Fruit fly (Drosophila melanogaster) whole organism, embryonic: ENCODE results near the gene FRG1.

ENCODE experiments used
- Antp ChIP-seq: fragments of 200-800 bp; sonication (Bioruptor generic); optimal IDR thresholded peaks from 3 replicates; lab custom pipeline; 2016; ENCODE audit warnings: missing biosample characterization, missing genetic modification characterization
- B-H2 ChIP-seq: fragments of 200-800 bp; sonication (Bioruptor generic); optimal IDR thresholded peaks from 2 replicates; lab custom pipeline; 2018; ENCODE audit warnings: missing biosample characterization, mild to moderate bottlenecking, missing genetic modification characterization
- Bgb ChIP-seq: fragments of 200-800 bp; sonication (Bioruptor generic); IDR thresholded peaks from 2 replicates; pipeline ENCODE4 v1.3.6; 2022; ENCODE audit warnings: missing biosample characterization, missing genetic modification characterization; ENCODE audit not compliant: partially characterized antibody
- CG10321 ChIP-seq: fragments of 200-800 bp; sonication (Bioruptor generic); IDR thresholded peaks from 2 replicates; pipeline ENCODE4 v1.3.6; 2022; ENCODE audit warnings: missing biosample characterization, missing genetic modification characterization
- CG12391 ChIP-seq: fragments of 200-800 bp; sonication (Bioruptor generic); optimal IDR thresholded peaks from 3 replicates; lab custom pipeline; 2018; ENCODE audit warnings: missing biosample characterization, mild to moderate bottlenecking, missing genetic modification characterization, moderate library complexity
- CG13894 ChIP-seq: fragments of 200-800 bp; sonication (Bioruptor generic); optimal IDR thresholded peaks from 3 replicates; lab custom pipeline; 2018; ENCODE audit warnings: missing biosample characterization, mild to moderate bottlenecking, missing genetic modification characterization, moderate library complexity
- CG14667 ChIP-seq: fragments of 200-800 bp; sonication (Bioruptor generic); IDR thresholded peaks from 2 replicates; pipeline ENCODE4 v1.3.6; 2022; ENCODE audit warnings: missing biosample characterization, missing genetic modification characterization
- CG15514 ChIP-seq: fragments of 200-800 bp; sonication (Bioruptor generic); optimal IDR thresholded peaks from 3 replicates; lab custom pipeline; 2017; ENCODE audit warnings: missing biosample characterization, missing genetic modification characterization, mild to moderate bottlenecking, moderate library complexity, missing genetic modification reagents
- CG1603 ChIP-seq: fragments of 200-800 bp; sonication (Bioruptor generic); optimal IDR thresholded peaks from 2 replicates; lab custom pipeline; 2019; ENCODE audit warnings: missing biosample characterization, mild to moderate bottlenecking, missing genetic modification characterization, moderate library complexity
- CG2678 ChIP-seq: fragments of 200-800 bp; sonication (Bioruptor generic); optimal IDR thresholded peaks from 3 replicates; lab custom pipeline; 2019; ENCODE audit warnings: missing biosample characterization, mild to moderate bottlenecking, missing genetic modification characterization, moderate library complexity
- CG30403 ChIP-seq: fragments of 200-800 bp; sonication (Bioruptor generic); optimal IDR thresholded peaks from 3 replicates; lab custom pipeline; 2016; ENCODE audit warnings: missing biosample characterization, missing genetic modification characterization
- CG3065 ChIP-seq: fragments of 200-800 bp; sonication (Bioruptor generic); optimal IDR thresholded peaks from 2 replicates; lab custom pipeline; 2016; ENCODE audit warnings: missing biosample characterization, missing genetic modification characterization
- CG32532 ChIP-seq: fragments of 200-800 bp; sonication (Bioruptor generic); IDR thresholded peaks from 2 replicates; pipeline ENCODE4 v1.3.6; 2022; ENCODE audit warnings: missing biosample characterization, missing genetic modification characterization
- CG32767 ChIP-seq: fragments of 200-800 bp; sonication (Bioruptor generic); IDR thresholded peaks from 2 replicates; pipeline ENCODE4 v1.3.6; 2022; ENCODE audit warnings: missing biosample characterization, missing genetic modification characterization
- CG3407 ChIP-seq: fragments of 200-800 bp; sonication (Bioruptor generic); optimal IDR thresholded peaks from 2 replicates; lab custom pipeline; 2018; ENCODE audit warnings: missing biosample characterization, mild to moderate bottlenecking, missing genetic modification characterization
- CG3838 ChIP-seq: fragments of 200-800 bp; sonication (Bioruptor generic); optimal IDR thresholded peaks from 3 replicates; lab custom pipeline; 2016; ENCODE audit warnings: missing biosample characterization, missing genetic modification characterization
- CG3847 ChIP-seq: fragments of 200-800 bp; sonication (Bioruptor generic); IDR thresholded peaks from 2 replicates; pipeline ENCODE4 v1.3.6; 2022; ENCODE audit warnings: missing biosample characterization, missing genetic modification characterization
- CG4404 ChIP-seq: fragments of 200-800 bp; sonication (Bioruptor generic); IDR thresholded peaks from 2 replicates; pipeline ENCODE4 v1.3.6; 2022; ENCODE audit warnings: missing biosample characterization, missing genetic modification characterization
- CG7839 ChIP-seq: fragments of 200-800 bp; sonication (Bioruptor generic); optimal IDR thresholded peaks from 3 replicates; lab custom pipeline; 2018; ENCODE audit warnings: missing biosample characterization, mild to moderate bottlenecking, missing genetic modification characterization, moderate library complexity
- CG8290 ChIP-seq, 3 experiments: fragments of 200-800 bp; sonication (Bioruptor generic); optimal IDR thresholded peaks; 2 replicates each; lab custom pipeline; 2016 to 2019; ENCODE audit warnings: missing biosample characterization in 3 of 3, missing genetic modification characterization in 3 of 3, mild to moderate bottlenecking in 2 of 3, moderate library complexity in 1 of 3
- CG9876 ChIP-seq: fragments of 200-800 bp; sonication (Bioruptor generic); optimal IDR thresholded peaks from 2 replicates; lab custom pipeline; 2016; ENCODE audit warnings: missing biosample characterization, missing genetic modification characterization
- Dad ChIP-seq: fragments of 200-800 bp; sonication (Bioruptor generic); optimal IDR thresholded peaks from 3 replicates; lab custom pipeline; 2016; ENCODE audit warnings: missing biosample characterization, missing genetic modification characterization
- Deaf1 ChIP-seq: fragments of 200-800 bp; optimal IDR thresholded peaks from 3 replicates; lab custom pipeline; 2019; ENCODE audit warnings: missing biosample characterization, mild to moderate bottlenecking, missing genetic modification characterization, moderate library complexity
- Doc2 ChIP-seq: fragments of 200-800 bp; sonication (Bioruptor generic); IDR thresholded peaks from 2 replicates; pipeline ENCODE4 v1.3.6; 2022; ENCODE audit warnings: missing biosample characterization, missing genetic modification characterization
- ERR ChIP-seq: fragments of 200-800 bp; sonication (Bioruptor generic); optimal IDR thresholded peaks from 2 replicates; lab custom pipeline; 2016; ENCODE audit warnings: missing biosample characterization, missing genetic modification characterization
- HLH54F ChIP-seq: fragments of 200-800 bp; sonication (Bioruptor generic); optimal IDR thresholded peaks from 3 replicates; lab custom pipeline; 2016; ENCODE audit warnings: missing biosample characterization, missing genetic modification characterization
- Hmr ChIP-seq: fragments of 200-800 bp; sonication (Bioruptor generic); optimal IDR thresholded peaks from 3 replicates; lab custom pipeline; 2017; ENCODE audit warnings: mild to moderate bottlenecking, missing biosample characterization, missing genetic modification reagents, missing genetic modification characterization
- Hmx ChIP-seq: fragments of 200-800 bp; sonication (Bioruptor generic); optimal IDR thresholded peaks from 2 replicates; lab custom pipeline; 2016; ENCODE audit warnings: missing biosample characterization, missing genetic modification characterization
- Neu2 ChIP-seq: fragments of 200-800 bp; sonication (Bioruptor generic); optimal IDR thresholded peaks from 3 replicates; lab custom pipeline; 2016; ENCODE audit warnings: missing biosample characterization, missing genetic modification characterization, borderline replicate concordance
- Opbp ChIP-seq: fragments of 200-800 bp; sonication (Bioruptor generic); IDR thresholded peaks from 3 replicates; pipeline ENCODE4 v1.3.6; 2022; ENCODE audit warnings: missing biosample characterization, missing genetic modification characterization; ENCODE audit not compliant: partially characterized antibody
- Sry-δ ChIP-seq: fragments of 200-800 bp; sonication (Bioruptor generic); optimal IDR thresholded peaks from 2 replicates; lab custom pipeline; 2016; ENCODE audit warnings: missing biosample characterization, missing genetic modification characterization
- ap ChIP-seq: fragments of 200-800 bp; sonication (Bioruptor generic); IDR thresholded peaks from 2 replicates; pipeline ENCODE4 v1.3.6; 2022; ENCODE audit warnings: missing biosample characterization, missing genetic modification characterization
- ase ChIP-seq: fragments of 200-800 bp; sonication (Bioruptor generic); IDR thresholded peaks from 3 replicates; pipeline ENCODE4 v1.3.6; 2022; ENCODE audit warnings: missing biosample characterization, missing genetic modification characterization
- bsh ChIP-seq, 2 experiments: fragments of 200-800 bp; sonication (Bioruptor generic); optimal IDR thresholded peaks; 2 replicates each; lab custom pipeline; 2017 to 2018; ENCODE audit warnings: mild to moderate bottlenecking in 2 of 2, missing biosample characterization in 2 of 2, missing genetic modification characterization in 2 of 2, moderate library complexity in 1 of 2
- ci ChIP-seq: fragments of 200-800 bp; sonication (Bioruptor generic); IDR thresholded peaks from 3 replicates; pipeline ENCODE4 v1.3.6; 2022; ENCODE audit warnings: missing biosample characterization, missing genetic modification characterization
- da ChIP-seq: fragments of 200-800 bp; sonication (Bioruptor generic); optimal IDR thresholded peaks from 2 replicates; lab custom pipeline; 2016; ENCODE audit warnings: missing biosample characterization, missing genetic modification characterization
- dmrt99B ChIP-seq: fragments of 200-800 bp; sonication (Bioruptor generic); optimal IDR thresholded peaks from 2 replicates; lab custom pipeline; 2018; ENCODE audit warnings: missing biosample characterization, mild to moderate bottlenecking, missing genetic modification characterization, moderate library complexity
- gcm ChIP-seq: fragments of 200-800 bp; sonication (Bioruptor generic); optimal IDR thresholded peaks from 2 replicates; lab custom pipeline; 2019; ENCODE audit warnings: missing biosample characterization, mild to moderate bottlenecking, missing genetic modification characterization, moderate library complexity
- gem ChIP-seq: fragments of 200-800 bp; sonication (Bioruptor generic); optimal IDR thresholded peaks from 2 replicates; lab custom pipeline; 2019; ENCODE audit warnings: missing biosample characterization, mild to moderate bottlenecking, missing genetic modification characterization, moderate library complexity
- her ChIP-seq: fragments of 200-800 bp; sonication (Bioruptor generic); optimal IDR thresholded peaks from 2 replicates; lab custom pipeline; 2016; ENCODE audit warnings: missing biosample characterization, missing genetic modification characterization
- inv ChIP-seq: fragments of 200-800 bp; sonication (Bioruptor generic); IDR thresholded peaks from 2 replicates; pipeline ENCODE4 v1.3.6; 2022; ENCODE audit warnings: missing biosample characterization, missing genetic modification characterization; ENCODE audit not compliant: partially characterized antibody
- org-1 ChIP-seq: fragments of 200-800 bp; sonication (Bioruptor generic); optimal IDR thresholded peaks from 2 replicates; lab custom pipeline; 2017; ENCODE audit warnings: missing biosample characterization, missing genetic modification characterization
- pb ChIP-seq: fragments of 200-800 bp; sonication (Bioruptor generic); optimal IDR thresholded peaks from 3 replicates; lab custom pipeline; 2016; ENCODE audit warnings: missing biosample characterization, missing genetic modification characterization
- peb ChIP-seq: fragments of 200-800 bp; sonication (Bioruptor generic); IDR thresholded peaks from 2 replicates; pipeline ENCODE4 v1.3.6; 2022; ENCODE audit warnings: missing biosample characterization, missing genetic modification characterization
- pros ChIP-seq: fragments of 200-800 bp; sonication (Bioruptor generic); optimal IDR thresholded peaks from 3 replicates; lab custom pipeline; 2019; ENCODE audit warnings: missing biosample characterization, mild to moderate bottlenecking, missing genetic modification characterization, moderate library complexity
- repo ChIP-seq: fragments of 200-800 bp; sonication (Bioruptor generic); optimal IDR thresholded peaks from 2 replicates; lab custom pipeline; 2016; ENCODE audit warnings: missing biosample characterization, missing genetic modification characterization
- sens ChIP-seq: fragments of 200-800 bp; sonication (Bioruptor generic); peaks from one replicate; lab custom pipeline; 2016; ENCODE audit warnings: missing biosample characterization, missing genetic modification characterization
- sima ChIP-seq: fragments of 200-800 bp; sonication (Bioruptor generic); optimal IDR thresholded peaks from 2 replicates; lab custom pipeline; 2016; ENCODE audit warnings: missing biosample characterization, missing genetic modification characterization
- stc ChIP-seq: fragments of 200-800 bp; sonication (Bioruptor generic); IDR thresholded peaks from 2 replicates; pipeline ENCODE4 v1.3.6; 2022; ENCODE audit warnings: missing biosample characterization, missing genetic modification characterization
- trem ChIP-seq: fragments of 200-800 bp; optimal IDR thresholded peaks from 3 replicates; lab custom pipeline; 2019; ENCODE audit warnings: missing biosample characterization, mild to moderate bottlenecking, missing genetic modification characterization, moderate library complexity
- vvl ChIP-seq: fragments of 200-800 bp; sonication (Bioruptor generic); IDR thresholded peaks from 2 replicates; pipeline ENCODE4 v1.3.6; 2022; ENCODE audit warnings: missing biosample characterization, missing genetic modification characterization

The FRG1 gene

dm6 chr3L:20295095-20295494 lies 1.7 kb downstream of the FRG1 start, which contains the start of gene gogo (continued):
- no peak for TF ChIP-seq pb (GFP tag; lab: Kevin White, UChicago)
- no peak for TF ChIP-seq CG1603
- TF ChIP-seq CG30403 (GFP tag; lab: Kevin White, UChicago): no peak
- no peak for TF ChIP-seq org-1 (GFP tag; lab: Kevin White, UChicago)
- no peak for TF ChIP-seq ase (GFP tag; lab: Robert Waterston, UW)
- no peak for TF ChIP-seq CG32532
- TF ChIP-seq gem (tag; lab: Kevin White, UChicago): no peak
- TF ChIP-seq Bgb (GFP tag; lab: Robert Waterston, UW): peak; percentile 38; the same call in 1 of the 2 replicates
- TF ChIP-seq CG15514 (GFP tag; lab: Kevin White, UChicago): peak; percentile 34
- TF ChIP-seq Hmx (GFP tag; lab: Kevin White, UChicago): no peak
- no peak for TF ChIP-seq Hmr (GFP tag; lab: Kevin White, UChicago)
- no peak for TF ChIP-seq CG4404 (GFP tag; lab: Robert Waterston, UW)
- no peak for TF ChIP-seq CG7839 (tag; lab: Kevin White, UChicago)
- no peak for TF ChIP-seq CG3407 (GFP tag; lab: Kevin White, UChicago)
- TF ChIP-seq HLH54F: no peak
- no peak for TF ChIP-seq ap (GFP tag; lab: Robert Waterston, UW)
- TF ChIP-seq CG3847 (GFP tag; lab: Robert Waterston, UW): no peak
- peak; percentile 86 for TF ChIP-seq sens (GFP tag; lab: Kevin White, UChicago)
- TF ChIP-seq CG13894 (tag; lab: Kevin White, UChicago): peak; percentile 34
- no peak for TF ChIP-seq repo (GFP tag; lab: Kevin White, UChicago)
- 0 out of 2 replicates have a peak, but pooled peaks have one; percentile 21 for TF ChIP-seq vvl
- no peak for TF ChIP-seq CG3838 (GFP tag; lab: Kevin White, UChicago)
- no peak for TF ChIP-seq peb
- no peak for TF ChIP-seq Sry-δ
- TF ChIP-seq B-H2: no peak
- TF ChIP-seq stc: no peak
- no peak for TF ChIP-seq Opbp
- TF ChIP-seq CG9876 (GFP tag; lab: Kevin White, UChicago): no peak
- peak; percentile 24 for TF ChIP-seq her (GFP tag; lab: Kevin White, UChicago)
- TF ChIP-seq inv: no peak
- TF ChIP-seq da: no peak
- TF ChIP-seq dmrt99B: no peak
- TF ChIP-seq CG10321 (GFP tag; lab: Robert Waterston, UW): no peak
- no peak for TF ChIP-seq sima (GFP tag; lab: Kevin White, UChicago)
- peak; percentile 57; the same call in 1 of the 3 replicates for TF ChIP-seq ci (GFP tag; lab: Robert Waterston, UW)
- TF ChIP-seq gcm: no peak
- TF ChIP-seq ERR: no peak
- no peak for TF ChIP-seq Dad (GFP tag; lab: Kevin White, UChicago)
- TF ChIP-seq CG32767 (GFP tag; lab: Robert Waterston, UW): no peak
- TF ChIP-seq CG2678: no peak
- no peak for TF ChIP-seq CG8290 (GFP tag; optimal IDR thresholded peaks at IDR 0.05; lab: Kevin White, UChicago)
- no peak for TF ChIP-seq CG8290 (tag; optimal IDR thresholded peaks at IDR 0.05; lab: Kevin White, UChicago)
- no peak for TF ChIP-seq trem
- peak; percentile 57 for TF ChIP-seq pros
- TF ChIP-seq CG3065: no peak
- TF ChIP-seq CG14667: no peak
- TF ChIP-seq Deaf1: peak; percentile 98
- no peak for TF ChIP-seq Neu2 (GFP tag; lab: Kevin White, UChicago)
- no peak for TF ChIP-seq Doc2
- no peak for TF ChIP-seq Antp
- TF ChIP-seq bsh (GFP tag; optimal IDR thresholded peaks at IDR 0.05; lab: Kevin White, UChicago): no peak
- no peak for TF ChIP-seq CG12391 (tag; lab: Kevin White, UChicago)
